Worm (Caenorhabditis elegans): ENCODE results near the gene F54B11.11.

DNA sequence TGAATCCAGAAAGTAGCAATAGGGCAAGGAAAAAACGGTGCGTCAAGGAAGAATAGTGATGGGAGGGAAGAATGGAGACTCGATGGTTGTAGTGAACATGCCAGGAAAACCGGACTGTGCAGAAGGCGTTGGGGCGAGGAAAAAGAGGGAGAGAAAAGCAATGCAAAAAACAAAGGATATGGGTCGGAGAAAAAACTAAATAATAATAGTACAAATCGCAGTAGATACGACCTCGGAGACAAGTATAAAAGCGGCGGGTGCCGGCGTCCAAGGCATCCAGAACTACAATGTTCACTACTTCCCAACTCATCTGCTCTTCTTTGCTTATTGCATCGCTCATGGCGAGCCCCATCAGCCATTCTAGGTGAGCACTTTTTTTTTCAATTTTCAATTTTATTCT is 41.8 kb upstream of the F54B11.11 start, which contains the start of gene R01E6.5:
- TF ChIP-seq cog-1 (tag; optimal IDR thresholded peaks at IDR 0.05) (no peak), flt-1 (GFP tag; IDR thresholded peaks at IDR 0.05) (no peak), med-1 (GFP tag; optimal IDR thresholded peaks at IDR 0.05; ENCODE audit: insufficient read depth) (no peak), ztf-23 (GFP tag; IDR thresholded peaks at IDR 0.05) (no peak)

Data from whole organism, midembryonic.